Fruit fly (Drosophila melanogaster) whole organism, embryonic: ENCODE measurements around the gene Dcps.

Experiments used
- CG13775 ChIP-seq: fragments of 200-800 bp; sonication (Bioruptor generic); optimal IDR thresholded peaks from 3 replicates; lab custom pipeline; 2017; ENCODE audit warnings: missing biosample characterization, mild to moderate bottlenecking, missing genetic modification characterization
- CG3407 ChIP-seq: fragments of 200-800 bp; sonication (Bioruptor generic); optimal IDR thresholded peaks from 2 replicates; lab custom pipeline; 2018; ENCODE audit warnings: missing biosample characterization, mild to moderate bottlenecking, missing genetic modification characterization
- CG4328 ChIP-seq: fragments of 200-800 bp; sonication (Bioruptor generic); optimal IDR thresholded peaks from 3 replicates; lab custom pipeline; 2017; ENCODE audit warnings: missing biosample characterization, missing genetic modification reagents, missing genetic modification characterization
- Doc2 ChIP-seq: fragments of 200-800 bp; sonication (Bioruptor generic); IDR thresholded peaks from 2 replicates; pipeline ENCODE4 v1.3.6; 2022; ENCODE audit warnings: missing biosample characterization, missing genetic modification characterization
- Dref ChIP-seq: fragments of 200-800 bp; sonication (Bioruptor generic); IDR thresholded peaks from 2 replicates; pipeline ENCODE4 v1.3.6; 2022; ENCODE audit warnings: missing biosample characterization, missing genetic modification characterization
- H2.0 ChIP-seq: fragments of 200-800 bp; sonication (Bioruptor generic); IDR thresholded peaks from 2 replicates; pipeline ENCODE4 v1.3.6; 2022; ENCODE audit warnings: missing biosample characterization, missing genetic modification characterization
- Hmr ChIP-seq: fragments of 200-800 bp; sonication (Bioruptor generic); optimal IDR thresholded peaks from 3 replicates; lab custom pipeline; 2017; ENCODE audit warnings: mild to moderate bottlenecking, missing biosample characterization, missing genetic modification reagents, missing genetic modification characterization
- Stat92E ChIP-seq, 3 experiments: fragments of >200 bp in 2 of 3; fragments of 200-800 bp in 1 of 3; sonication (Bioruptor generic) in 1 of 3; optimal IDR thresholded peaks; 2 replicates each; lab custom pipeline; 2017 to 2019; ENCODE audit warnings: missing biosample characterization in 3 of 3, missing genetic modification characterization in 3 of 3, mild to moderate bottlenecking in 1 of 3, moderate library complexity in 1 of 3
- ap ChIP-seq: fragments of 200-800 bp; sonication (Bioruptor generic); IDR thresholded peaks from 2 replicates; pipeline ENCODE4 v1.3.6; 2022; ENCODE audit warnings: missing biosample characterization, missing genetic modification characterization
- ara ChIP-seq: fragments of 200-800 bp; sonication (Bioruptor generic); IDR thresholded peaks from 2 replicates; pipeline ENCODE4 v1.3.6; 2022; ENCODE audit warnings: missing biosample characterization, missing genetic modification characterization
- ase ChIP-seq: fragments of 200-800 bp; sonication (Bioruptor generic); IDR thresholded peaks from 3 replicates; pipeline ENCODE4 v1.3.6; 2022; ENCODE audit warnings: missing biosample characterization, missing genetic modification characterization
- ken ChIP-seq: fragments of 200-800 bp; sonication (Bioruptor generic); IDR thresholded peaks from 3 replicates; pipeline ENCODE4 v1.3.6; 2022; ENCODE audit warnings: missing biosample characterization, missing genetic modification characterization
- nom ChIP-seq: fragments of 200-800 bp; sonication (Bioruptor generic); optimal IDR thresholded peaks from 2 replicates; lab custom pipeline; 2017; ENCODE audit warnings: missing biosample characterization, missing genetic modification characterization, mild to moderate bottlenecking, moderate library complexity, missing genetic modification reagents
- tll ChIP-seq, 2 experiments: fragments of 200-800 bp in 1 of 2; fragments of >200 bp in 1 of 2; sonication (Bioruptor generic) in 1 of 2; optimal IDR thresholded peaks; 2 replicates each; lab custom pipeline; 2017 to 2019; ENCODE audit warnings: missing biosample characterization in 2 of 2, missing genetic modification characterization in 2 of 2, mild to moderate bottlenecking in 1 of 2, moderate library complexity in 1 of 2

DNA sequence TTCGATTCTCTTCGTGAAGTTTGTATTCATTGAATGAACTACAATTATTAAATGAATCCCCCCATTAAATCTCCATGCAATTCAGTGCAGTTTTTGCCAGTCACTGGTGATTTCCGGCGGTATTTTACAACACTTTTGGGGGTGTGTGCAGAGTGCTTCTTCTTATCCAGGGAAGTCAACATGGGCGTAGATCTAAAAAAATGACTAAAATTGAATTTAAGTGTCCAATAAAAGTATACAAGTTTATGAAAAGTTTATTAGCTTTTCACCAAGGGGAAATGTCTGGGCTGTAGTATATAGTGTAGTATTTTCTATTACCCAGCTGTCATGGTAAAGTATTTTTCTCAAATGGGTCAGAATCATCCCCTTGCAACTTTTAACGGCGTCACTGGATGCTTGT is 36.9 kb upstream of the Dcps start, which contains the start of gene Hpf1:
- peak; percentile 95 for TF ChIP-seq ap (GFP tag; lab: Robert Waterston, UW)
- TF ChIP-seq Stat92E (GFP tag; optimal IDR thresholded peaks at IDR 0.05; lab: Kevin White, UChicago), result peak in 1 of 3 experiments; percentile 87
- peak; percentile 97 for TF ChIP-seq ase (GFP tag; lab: Robert Waterston, UW)
- TF ChIP-seq Dref (GFP tag; lab: Robert Waterston, UW), result peak; percentile 40; the same call in 1 of the 2 replicates
- TF ChIP-seq Doc2 (GFP tag; lab: Robert Waterston, UW), result peak; percentile 95
- TF ChIP-seq tll (GFP tag; optimal IDR thresholded peaks at IDR 0.05; lab: Kevin White, UChicago), result peak; percentile 24 to 91
- TF ChIP-seq CG3407 (GFP tag; lab: Kevin White, UChicago), result peak; percentile 94
- TF ChIP-seq CG13775 (GFP tag; lab: Kevin White, UChicago), result peak; percentile 98
- peak; percentile 96 for TF ChIP-seq nom
- peak; percentile 97 for TF ChIP-seq ken (GFP tag; lab: Robert Waterston, UW)
- TF ChIP-seq Hmr, result peak; percentile 99
- peak; percentile 94 for TF ChIP-seq CG4328 (GFP tag; lab: Kevin White, UChicago)
- peak; percentile 97 for TF ChIP-seq H2.0 (GFP tag; lab: Robert Waterston, UW)
- peak; percentile 96 for TF ChIP-seq ara (GFP tag; lab: Robert Waterston, UW)
